Fruit fly (Drosophila melanogaster): ENCODE data around the gene Rga.
A peak's percentile ranks its signal among the peaks of the same experiment; 100 is the strongest.

dm6 chr3R:5613114-5613443, 167 bp upstream of the Rga start, which contains the start of gene Atu:
- TF ChIP-seq Gug (GFP tag; IDR thresholded peaks at IDR 0.05) (no peak), Ptx1 (GFP tag; IDR thresholded peaks at IDR 0.05) (no peak), CG15514 (GFP tag; optimal IDR thresholded peaks at IDR 0.05) (peak; percentile 71), E2f1 (GFP tag; IDR thresholded peaks at IDR 0.05) (no peak)

Measured in whole organism, embryonic.